Worm (Caenorhabditis elegans) whole organism, L1 larva: ENCODE data around the gene K09D9.14.

ENCODE experiments used
- C04F5.9 ChIP-seq: sonication (generic microtip); optimal IDR thresholded peaks from 2 replicates; lab custom pipeline; 2016; ENCODE audit warnings: missing genetic modification characterization, missing compliant biosample characterization
- C34B4.2 ChIP-seq: sonication (generic microtip); optimal IDR thresholded peaks from 2 replicates; lab custom pipeline; 2017; ENCODE audit warnings: mild to moderate bottlenecking, missing genetic modification characterization, missing compliant biosample characterization
- F16B12.6 ChIP-seq: fragments of 150-350 bp; optimal IDR thresholded peaks from 2 replicates; lab custom pipeline; 2014; ENCODE audit warnings: missing biosample characterization, missing genetic modification characterization
- alr-1 ChIP-seq: fragments of 200-800 bp; sonication (Bioruptor generic); optimal IDR thresholded peaks from 2 replicates; lab custom pipeline; 2018; ENCODE audit warnings: borderline replicate concordance, mild to moderate bottlenecking, missing genetic modification characterization, missing compliant biosample characterization
- blmp-1 ChIP-seq: fragments of 150-350 bp; optimal IDR thresholded peaks from 2 replicates; lab custom pipeline; 2014; ENCODE audit warnings: missing biosample characterization, missing genetic modification characterization
- ceh-88 ChIP-seq: fragments of 200-800 bp; sonication (Bioruptor generic); IDR thresholded peaks from 2 replicates; pipeline ENCODE4 v1.3.6; 2022; ENCODE audit warnings: missing genetic modification characterization, missing compliant biosample characterization
- dpl-1 ChIP-seq, 3 experiments: fragments of 150-350 bp in 2 of 3; sonication (generic microtip) in 1 of 3; optimal IDR thresholded peaks; 2 replicates each; lab custom pipeline; 2014 to 2017; ENCODE audit warnings: missing biosample characterization in 3 of 3, missing genetic modification characterization in 3 of 3, missing genetic modification reagents in 3 of 3
- dsc-1 ChIP-seq: sonication (generic microtip); optimal IDR thresholded peaks from 2 replicates; lab custom pipeline; 2016; ENCODE audit warnings: mild to moderate bottlenecking, missing genetic modification characterization, missing compliant biosample characterization
- efl-1 ChIP-seq, 4 experiments: fragments of 150-350 bp; optimal IDR thresholded peaks in 3 of 4; peaks in 1 of 4; 1 replicate in 1 of 4; 2 replicates in 3 of 4; lab custom pipeline; 2014; ENCODE audit warnings: missing biosample characterization in 2 of 4, missing genetic modification characterization in 2 of 4, missing genetic modification reagents in 2 of 4
- egl-13 ChIP-seq: sonication (generic microtip); optimal IDR thresholded peaks from 2 replicates; lab custom pipeline; 2016; ENCODE audit warnings: missing genotype, missing genetic modification reagents, missing genetic modification characterization, missing compliant biosample characterization
- egl-27 ChIP-seq, 2 experiments: fragments of 150-350 bp in 1 of 2; sonication (generic microtip); optimal IDR thresholded peaks; 3 replicates each; lab custom pipeline; 2017 to 2018; ENCODE audit warnings: missing biosample characterization in 2 of 2, missing genetic modification characterization in 2 of 2, missing genetic modification reagents in 2 of 2
- ets-5 ChIP-seq: fragments of 200-800 bp; sonication (Bioruptor generic); IDR thresholded peaks from 2 replicates; pipeline ENCODE4 v1.3.6; 2022; ENCODE audit warnings: missing genetic modification characterization, missing compliant biosample characterization
- fkh-10 ChIP-seq: sonication (generic microtip); optimal IDR thresholded peaks from 2 replicates; lab custom pipeline; 2017; ENCODE audit warnings: missing biosample characterization, missing genetic modification reagents, missing genetic modification characterization
- fkh-8 ChIP-seq: sonication (generic microtip); optimal IDR thresholded peaks from 2 replicates; lab custom pipeline; 2016; ENCODE audit warnings: mild to moderate bottlenecking, missing genetic modification characterization, missing compliant biosample characterization
- hlh-17 ChIP-seq: fragments of 200-800 bp; sonication (Bioruptor generic); optimal IDR thresholded peaks from 2 replicates; lab custom pipeline; 2018; ENCODE audit warnings: missing genetic modification characterization, mild to moderate bottlenecking, missing compliant biosample characterization, moderate library complexity, borderline replicate concordance
- irx-1 ChIP-seq: sonication (generic microtip); optimal IDR thresholded peaks from 2 replicates; lab custom pipeline; 2016; ENCODE audit warnings: missing genetic modification characterization, missing compliant biosample characterization
- isw-1 ChIP-seq: fragments of 200-800 bp; sonication (Bioruptor generic); IDR thresholded peaks from 2 replicates; pipeline ENCODE4 v1.3.6; 2022; ENCODE audit warnings: missing genetic modification characterization, missing compliant biosample characterization
- jun-1 ChIP-seq: fragments of 150-350 bp; optimal IDR thresholded peaks from 2 replicates; lab custom pipeline; 2014; ENCODE audit warnings: missing biosample characterization, missing genetic modification reagents, missing genetic modification characterization
- lin-14 ChIP-seq: fragments of 200-800 bp; sonication (Bioruptor generic); optimal IDR thresholded peaks from 2 replicates; lab custom pipeline; 2018; ENCODE audit warnings: mild to moderate bottlenecking, missing genetic modification characterization, moderate library complexity, missing compliant biosample characterization
- mab-9 ChIP-seq: fragments of 200-800 bp; sonication (Bioruptor generic); IDR thresholded peaks from 2 replicates; pipeline ENCODE4 v1.3.6; 2022; ENCODE audit warnings: missing genetic modification reagents, missing genetic modification characterization, missing compliant biosample characterization
- nhr-12 ChIP-seq: sonication (generic microtip); optimal IDR thresholded peaks from 2 replicates; lab custom pipeline; 2017; ENCODE audit warnings: missing biosample characterization, missing genetic modification characterization
- nhr-20 ChIP-seq: sonication (generic microtip); optimal IDR thresholded peaks from 2 replicates; lab custom pipeline; 2016; ENCODE audit warnings: mild to moderate bottlenecking, missing genetic modification characterization, missing compliant biosample characterization
- nhr-28 ChIP-seq: fragments of 150-350 bp; optimal IDR thresholded peaks from 2 replicates; lab custom pipeline; 2014; ENCODE audit warnings: missing biosample characterization, missing genetic modification characterization
- nhr-47 ChIP-seq: sonication (generic microtip); optimal IDR thresholded peaks from 2 replicates; lab custom pipeline; 2016; ENCODE audit warnings: mild to moderate bottlenecking, missing genetic modification characterization, moderate library complexity, missing compliant biosample characterization
- nhr-76 ChIP-seq: sonication (generic microtip); optimal IDR thresholded peaks from 2 replicates; lab custom pipeline; 2017; ENCODE audit warnings: missing biosample characterization, missing genetic modification characterization
- nhr-84 ChIP-seq: sonication (generic microtip); optimal IDR thresholded peaks from 2 replicates; lab custom pipeline; 2017; ENCODE audit warnings: missing biosample characterization, missing genetic modification characterization
- pax-3 ChIP-seq: fragments of 200-800 bp; sonication (Bioruptor generic); optimal IDR thresholded peaks from 2 replicates; lab custom pipeline; 2018; ENCODE audit warnings: mild to moderate bottlenecking, missing genetic modification characterization, moderate library complexity, missing compliant biosample characterization
- pqm-1 ChIP-seq: sonication (generic microtip); optimal IDR thresholded peaks from 3 replicates; lab custom pipeline; 2017; ENCODE audit warnings: missing biosample characterization, missing genetic modification characterization
- rnt-1 ChIP-seq: sonication (generic microtip); optimal IDR thresholded peaks from 2 replicates; lab custom pipeline; 2016; ENCODE audit warnings: mild to moderate bottlenecking, missing genetic modification characterization, moderate library complexity, missing compliant biosample characterization
- skn-1 ChIP-seq: fragments of 150-350 bp; optimal IDR thresholded peaks from 2 replicates; lab custom pipeline; 2014; ENCODE audit warnings: missing biosample characterization, missing genetic modification characterization
- sox-4 ChIP-seq: sonication (generic microtip); optimal IDR thresholded peaks from 2 replicates; lab custom pipeline; 2016; ENCODE audit warnings: missing genetic modification characterization, missing compliant biosample characterization
- swsn-7 ChIP-seq: sonication (generic microtip); optimal IDR thresholded peaks from 2 replicates; lab custom pipeline; 2016; ENCODE audit warnings: missing genetic modification characterization, missing compliant biosample characterization
- tbx-2 ChIP-seq: sonication (generic microtip); optimal IDR thresholded peaks from 2 replicates; lab custom pipeline; 2016; ENCODE audit warnings: missing genetic modification characterization, missing compliant biosample characterization
- tlp-1 ChIP-seq: fragments of 150-350 bp; optimal IDR thresholded peaks from 2 replicates; lab custom pipeline; 2014; ENCODE audit warnings: missing biosample characterization, missing genetic modification characterization
- unc-130 ChIP-seq: fragments of 150-350 bp; optimal IDR thresholded peaks from 2 replicates; lab custom pipeline; 2017; ENCODE audit warnings: missing biosample characterization, missing genetic modification characterization, inconsistent platforms
- unc-30 ChIP-seq: sonication (generic microtip); optimal IDR thresholded peaks from 2 replicates; lab custom pipeline; 2017; ENCODE audit warnings: missing biosample characterization, missing genetic modification characterization
- unc-86 ChIP-seq: sonication (generic microtip); optimal IDR thresholded peaks from 2 replicates; lab custom pipeline; 2016; ENCODE audit warnings: missing genetic modification characterization, missing compliant biosample characterization
- unc-98 ChIP-seq: fragments of 200-800 bp; sonication (Bioruptor generic); IDR thresholded peaks from 2 replicates; pipeline ENCODE4 v1.3.6; 2022; ENCODE audit warnings: missing genetic modification characterization, missing compliant biosample characterization
- vab-15 ChIP-seq: sonication (generic microtip); optimal IDR thresholded peaks from 2 replicates; lab custom pipeline; 2017; ENCODE audit warnings: missing genotype, mild to moderate bottlenecking, missing genetic modification characterization, missing compliant biosample characterization
- zag-1 ChIP-seq: fragments of 150-350 bp; optimal IDR thresholded peaks from 2 replicates; lab custom pipeline; 2014; ENCODE audit warnings: missing biosample characterization, missing genetic modification characterization
- ztf-11 ChIP-seq, 2 experiments: sonication (generic microtip); optimal IDR thresholded peaks; 2 replicates each; lab custom pipeline; 2016 to 2017; ENCODE audit warnings: missing genetic modification characterization in 2 of 2, missing biosample characterization in 1 of 2, missing compliant biosample characterization in 1 of 2
- ztf-4 ChIP-seq: fragments of 150-350 bp; optimal IDR thresholded peaks from 2 replicates; lab custom pipeline; 2014; ENCODE audit warnings: missing biosample characterization, missing genetic modification characterization

The K09D9.14 gene

ce11 chrV:4041853-4042424 lies 20.3 kb upstream of the K09D9.14 start, which contains the start of the genes C49G7.10 and irg-2 (continued):
- TF ChIP-seq jun-1 (tag; lab: Kevin White, UChicago) (no peak), sox-4 (tag; lab: Kevin White, UChicago) (no peak), unc-86 (no peak), isw-1 (GFP tag; lab: Robert Waterston, UW) (0 out of 2 replicates have a peak, but pooled peaks have one; percentile 3), swsn-7 (tag; lab: Kevin White, UChicago) (no peak), fkh-10 (no peak), pqm-1 (tag; lab: Kevin White, UChicago) (no peak), lin-14 (GFP tag; lab: Kevin White, UChicago) (no peak), ets-5 (GFP tag; lab: Robert Waterston, UW) (no peak), dpl-1 (GFP tag; optimal IDR thresholded peaks at IDR 0.05; lab: Kevin White, UChicago) (no peak), egl-13 (tag; lab: Kevin White, UChicago) (no peak), mab-9 (GFP tag; lab: Robert Waterston, UW) (no peak), C34B4.2 (tag; lab: Kevin White, UChicago) (no peak), rnt-1 (tag; lab: Kevin White, UChicago) (no peak), ztf-4 (tag; lab: Kevin White, UChicago) (no peak), nhr-20 (tag; lab: Kevin White, UChicago) (no peak), nhr-12 (tag; lab: Kevin White, UChicago) (no peak), zag-1 (tag; lab: Kevin White, UChicago) (peak; percentile 7), nhr-47 (tag; lab: Kevin White, UChicago) (peak; percentile 27), pax-3 (tag; lab: Kevin White, UChicago) (no peak), unc-98 (GFP tag; lab: Robert Waterston, UW) (no peak), nhr-28 (no peak), dsc-1 (no peak), ztf-11 (tag; optimal IDR thresholded peaks at IDR 0.05; lab: Kevin White, UChicago) (no peak), tbx-2 (no peak), unc-30 (tag; lab: Kevin White, UChicago) (no peak), C04F5.9 (no peak), irx-1 (tag; lab: Kevin White, UChicago) (no peak), vab-15 (tag; lab: Kevin White, UChicago) (no peak), F16B12.6 (no peak), blmp-1 (tag; lab: Kevin White, UChicago) (no peak), skn-1 (tag; lab: Kevin White, UChicago) (peak; percentile 20), tlp-1 (tag; lab: Kevin White, UChicago) (no peak), egl-27 (tag; optimal IDR thresholded peaks at IDR 0.05; lab: Kevin White, UChicago) (no peak), nhr-84 (tag; lab: Kevin White, UChicago) (no peak), alr-1 (no peak), hlh-17 (GFP tag; lab: Kevin White, UChicago) (no peak), nhr-76 (tag; lab: Kevin White, UChicago) (no peak), unc-130 (tag; lab: Kevin White, UChicago) (no peak), ceh-88 (GFP tag; lab: Robert Waterston, UW) (no peak), fkh-8 (tag; lab: Kevin White, UChicago) (peak; percentile 46)

- no peak for TF ChIP-seq ets-5 (GFP tag; lab: Robert Waterston, UW)
- TF ChIP-seq pax-3 (tag; lab: Kevin White, UChicago) = no peak
- TF ChIP-seq efl-1 (optimal IDR thresholded peaks at IDR 0.05; lab: Kevin White, UChicago) = no peak
- peak in 1 of 2 experiments; percentile 64 for TF ChIP-seq efl-1 (GFP tag; optimal IDR thresholded peaks at IDR 0.05 in 1 of 2; lab: Kevin White, UChicago)
- TF ChIP-seq, all 84 proteins: peak for 1
Measured at ce11 chrV:4038557-4038956, 16.9 kb upstream of the K09D9.14 start.
